Worm (Caenorhabditis elegans) whole organism, mixed stage, embryonic: ENCODE results near the gene Y76A2B.4.
A peak's percentile ranks its signal among the peaks of the same experiment; 100 is the strongest.

Experiments used
- M03D4.4 ChIP-seq: sonication (generic microtip); optimal IDR thresholded peaks from 2 replicates; lab custom pipeline; 2017; ENCODE audit warnings: mild to moderate bottlenecking, missing genetic modification characterization, missing compliant biosample characterization
- bed-3 ChIP-seq: fragments of 200-800 bp; sonication (Bioruptor generic); optimal IDR thresholded peaks from 3 replicates; lab custom pipeline; 2018; ENCODE audit warnings: mild to moderate bottlenecking, missing genetic modification characterization, moderate library complexity, missing compliant biosample characterization
- blmp-1 ChIP-seq: fragments of 150-350 bp; optimal IDR thresholded peaks from 2 replicates; lab custom pipeline; 2014; ENCODE audit warnings: missing biosample characterization, missing genetic modification characterization
- ceh-39 ChIP-seq: fragments of 150-350 bp; optimal IDR thresholded peaks from 2 replicates; lab custom pipeline; 2014; ENCODE audit warnings: missing biosample characterization, missing genetic modification characterization
- ceh-43 ChIP-seq: fragments of 200-800 bp; sonication (Bioruptor generic); optimal IDR thresholded peaks from 2 replicates; lab custom pipeline; 2018; ENCODE audit warnings: mild to moderate bottlenecking, missing genetic modification characterization, moderate library complexity, missing compliant biosample characterization
- ceh-83 ChIP-seq: fragments of 200-800 bp; sonication (Bioruptor generic); optimal IDR thresholded peaks from 2 replicates; lab custom pipeline; 2018; ENCODE audit warnings: mild to moderate bottlenecking, missing genetic modification characterization, missing compliant biosample characterization
- ces-1 ChIP-seq: fragments of 150-350 bp; optimal IDR thresholded peaks from 2 replicates; lab custom pipeline; 2014; ENCODE audit warnings: missing biosample characterization, missing genetic modification reagents, missing genetic modification characterization
- cnd-1 ChIP-seq: fragments of 200-800 bp; sonication (Bioruptor generic); optimal IDR thresholded peaks from 2 replicates; lab custom pipeline; 2018; ENCODE audit warnings: mild to moderate bottlenecking, missing genetic modification characterization, missing compliant biosample characterization
- drap-1 ChIP-seq: fragments of 200-800 bp; sonication (Bioruptor generic); optimal IDR thresholded peaks from 3 replicates; lab custom pipeline; 2018; ENCODE audit warnings: mild to moderate bottlenecking, missing genetic modification characterization, missing compliant biosample characterization
- elt-1 ChIP-seq: sonication (generic microtip); optimal IDR thresholded peaks from 2 replicates; lab custom pipeline; 2017; ENCODE audit warnings: missing genetic modification characterization, mild to moderate bottlenecking, missing compliant biosample characterization, antibody characterized with exemption, moderate library complexity, borderline replicate concordance; ENCODE audit not compliant: insufficient read depth
- elt-3 ChIP-seq: fragments of 150-350 bp; optimal IDR thresholded peaks from 2 replicates; lab custom pipeline; 2014; ENCODE audit warnings: missing biosample characterization, missing genetic modification characterization
- flh-1 ChIP-seq: fragments of 200-800 bp; sonication (Bioruptor generic); optimal IDR thresholded peaks from 2 replicates; lab custom pipeline; 2018; ENCODE audit warnings: mild to moderate bottlenecking, missing genetic modification characterization, moderate library complexity, missing compliant biosample characterization
- ham-2 ChIP-seq: fragments of 200-800 bp; sonication (Bioruptor generic); optimal IDR thresholded peaks from 2 replicates; lab custom pipeline; 2018; ENCODE audit warnings: mild to moderate bottlenecking, missing genetic modification characterization, missing compliant biosample characterization
- hlh-1 ChIP-seq: fragments of 150-350 bp; optimal IDR thresholded peaks from 2 replicates; lab custom pipeline; 2014; ENCODE audit warnings: missing biosample characterization, missing genetic modification reagents, missing genetic modification characterization
- lin-13 ChIP-seq: fragments of 150-350 bp; optimal IDR thresholded peaks from 2 replicates; lab custom pipeline; 2014; ENCODE audit warnings: missing biosample characterization, missing genetic modification characterization
- lin-32 ChIP-seq: fragments of 200-800 bp; sonication (Bioruptor generic); optimal IDR thresholded peaks from 2 replicates; lab custom pipeline; 2018; ENCODE audit warnings: mild to moderate bottlenecking, missing genetic modification characterization, missing compliant biosample characterization
- lsy-2 ChIP-seq: fragments of 150-350 bp; optimal IDR thresholded peaks from 2 replicates; lab custom pipeline; 2014; ENCODE audit warnings: missing biosample characterization, missing genetic modification characterization
- mab-5 ChIP-seq: fragments of 150-350 bp; optimal IDR thresholded peaks from 2 replicates; lab custom pipeline; 2014; ENCODE audit warnings: missing biosample characterization, missing genetic modification characterization
- mep-1 ChIP-seq: fragments of 150-350 bp; optimal IDR thresholded peaks from 2 replicates; lab custom pipeline; 2017; ENCODE audit warnings: missing biosample characterization, missing genetic modification reagents, missing genetic modification characterization, inconsistent platforms
- mls-2 ChIP-seq: sonication (generic microtip); optimal IDR thresholded peaks from 2 replicates; lab custom pipeline; 2016; ENCODE audit warnings: mild to moderate bottlenecking, missing genetic modification characterization, moderate library complexity, missing compliant biosample characterization
- nhr-12 ChIP-seq: fragments of 150-350 bp; optimal IDR thresholded peaks from 2 replicates; lab custom pipeline; 2014; ENCODE audit warnings: missing biosample characterization, missing genetic modification characterization
- nhr-2 ChIP-seq: fragments of 150-350 bp; optimal IDR thresholded peaks from 2 replicates; lab custom pipeline; 2014; ENCODE audit warnings: missing biosample characterization, missing genetic modification characterization
- nhr-237 ChIP-seq: fragments of 150-350 bp; optimal IDR thresholded peaks from 2 replicates; lab custom pipeline; 2014; ENCODE audit warnings: missing biosample characterization, missing genetic modification characterization
- nhr-76 ChIP-seq: sonication (generic microtip); optimal IDR thresholded peaks from 2 replicates; lab custom pipeline; 2017; ENCODE audit warnings: missing biosample characterization, missing genetic modification characterization
- pha-4 ChIP-seq: fragments of 150-350 bp; optimal IDR thresholded peaks from 2 replicates; lab custom pipeline; 2018; ENCODE audit warnings: missing biosample characterization, missing genetic modification reagents, missing genetic modification characterization
- sem-2 ChIP-seq: fragments of 200-800 bp; sonication (Bioruptor generic); optimal IDR thresholded peaks from 2 replicates; lab custom pipeline; 2018; ENCODE audit warnings: mild to moderate bottlenecking, missing genetic modification characterization, missing compliant biosample characterization
- snpc-4 ChIP-seq: fragments of 150-350 bp; optimal IDR thresholded peaks from 2 replicates; lab custom pipeline; 2014; ENCODE audit warnings: missing biosample characterization, missing genetic modification characterization
- sptf-1 ChIP-seq: sonication (generic microtip); optimal IDR thresholded peaks from 2 replicates; lab custom pipeline; 2017; ENCODE audit warnings: mild to moderate bottlenecking, missing genetic modification characterization, moderate library complexity, missing compliant biosample characterization
- tbx-8 ChIP-seq: fragments of 200-800 bp; sonication (Bioruptor generic); optimal IDR thresholded peaks from 2 replicates; lab custom pipeline; 2018; ENCODE audit warnings: mild to moderate bottlenecking, missing genetic modification characterization, moderate library complexity, missing compliant biosample characterization
- unc-120 ChIP-seq: sonication (generic microtip); optimal IDR thresholded peaks from 2 replicates; lab custom pipeline; 2017; ENCODE audit warnings: missing genetic modification characterization, missing compliant biosample characterization; ENCODE audit not compliant: poor library complexity, severe bottlenecking
- unc-39 ChIP-seq: fragments of 150-350 bp; optimal IDR thresholded peaks from 2 replicates; lab custom pipeline; 2014; ENCODE audit warnings: missing biosample characterization, missing genetic modification characterization
- unc-62 ChIP-seq: fragments of 150-350 bp; optimal IDR thresholded peaks from 2 replicates; lab custom pipeline; 2014; ENCODE audit warnings: missing biosample characterization, missing genetic modification reagents, missing genetic modification characterization
- zip-8 ChIP-seq: fragments of 150-350 bp; optimal IDR thresholded peaks from 2 replicates; lab custom pipeline; 2014; ENCODE audit warnings: missing biosample characterization, missing genetic modification characterization
- ztf-11 ChIP-seq: fragments of 150-350 bp; optimal IDR thresholded peaks from 2 replicates; lab custom pipeline; 2014; ENCODE audit warnings: missing biosample characterization, missing genetic modification characterization

The Y76A2B.4 gene

ce11 chrIII:13564929-13565328, 18.4 kb upstream of the Y76A2B.4 start, which contains the start of gene aldo-1:
Gene aldo-1 (minus strand): TSS chrIII:13564937.
- no peak for TF ChIP-seq hlh-1 (tag; lab: Kevin White, UChicago)
- TF ChIP-seq unc-120 (tag; lab: Kevin White, UChicago) = peak; percentile 73
- no peak for TF ChIP-seq mep-1
- no peak for TF ChIP-seq ztf-11
- no peak for TF ChIP-seq zip-8 (tag; lab: Kevin White, UChicago)
- TF ChIP-seq ces-1 (GFP tag; lab: Kevin White, UChicago) = peak; percentile 74
- TF ChIP-seq mls-2 = no peak

- TF ChIP-seq mep-1 (no peak), drap-1 (no peak), ceh-83 (GFP tag; lab: Kevin White, UChicago) (no peak)
Measured at ce11 chrIII:13563583-13563982, 17.0 kb upstream of the Y76A2B.4 start.

ce11 chrIII:13563000-13563522, 16.5 kb upstream of the Y76A2B.4 start, which contains the start of gene T05D4.2:
Gene T05D4.2 (minus strand): TSS chrIII:13563082.
- no peak for TF ChIP-seq nhr-2 (tag; lab: Kevin White, UChicago)
- no peak for TF ChIP-seq nhr-12
- TF ChIP-seq flh-1 = no peak
- no peak for TF ChIP-seq ceh-43 (GFP tag; lab: Kevin White, UChicago)
- TF ChIP-seq bed-3 (GFP tag; lab: Kevin White, UChicago) = no peak
- TF ChIP-seq M03D4.4 (tag; lab: Kevin White, UChicago) = no peak
- no peak for TF ChIP-seq unc-62 (GFP tag; lab: Kevin White, UChicago)
- no peak for TF ChIP-seq ces-1 (GFP tag; lab: Kevin White, UChicago)
- no peak for TF ChIP-seq elt-3
- TF ChIP-seq drap-1 = no peak

- no peak for TF ChIP-seq flh-1
- TF ChIP-seq tbx-8 (GFP tag; lab: Kevin White, UChicago) = no peak
- TF ChIP-seq ceh-43 (GFP tag; lab: Kevin White, UChicago) = no peak
- no peak for TF ChIP-seq lin-13
- no peak for TF ChIP-seq unc-120 (tag; lab: Kevin White, UChicago)
- TF ChIP-seq sptf-1 = no peak
- TF ChIP-seq M03D4.4 (tag; lab: Kevin White, UChicago) = no peak
- TF ChIP-seq ces-1 (GFP tag; lab: Kevin White, UChicago) = no peak
- no peak for TF ChIP-seq mab-5
- no peak for TF ChIP-seq ztf-11
- no peak for TF ChIP-seq pha-4
- no peak for TF ChIP-seq cnd-1
- TF ChIP-seq ceh-39 = no peak
- no peak for TF ChIP-seq bed-3 (GFP tag; lab: Kevin White, UChicago)
- TF ChIP-seq unc-39 = no peak
- no peak for TF ChIP-seq blmp-1 (tag; lab: Kevin White, UChicago)
- no peak for TF ChIP-seq ceh-83 (GFP tag; lab: Kevin White, UChicago)
- TF ChIP-seq nhr-76 = no peak
- no peak for TF ChIP-seq elt-3
Measured at ce11 chrIII:13561233-13561632, 14.7 kb upstream of the Y76A2B.4 start.

ce11 chrIII:13560715-13561114, 14.1 kb upstream of the Y76A2B.4 start:
- TF ChIP-seq nhr-2 (tag; lab: Kevin White, UChicago) = no peak
- TF ChIP-seq ceh-43 (GFP tag; lab: Kevin White, UChicago) = no peak
- TF ChIP-seq elt-1 (tag; lab: Kevin White, UChicago) = no peak
- no peak for TF ChIP-seq lsy-2
- peak; percentile 67 for TF ChIP-seq ham-2 (GFP tag; lab: Kevin White, UChicago)
- no peak for TF ChIP-seq nhr-237
- no peak for TF ChIP-seq nhr-12
- peak; percentile 91 for TF ChIP-seq blmp-1 (tag; lab: Kevin White, UChicago)

ce11 chrIII:13556039-13556438, 9.5 kb upstream of the Y76A2B.4 start:
- TF ChIP-seq flh-1 (no peak), lin-32 (GFP tag; lab: Kevin White, UChicago) (no peak), sem-2 (GFP tag; lab: Kevin White, UChicago) (no peak), cnd-1 (no peak), unc-39 (no peak), tbx-8 (GFP tag; lab: Kevin White, UChicago) (no peak), unc-62 (GFP tag; lab: Kevin White, UChicago) (no peak), sptf-1 (no peak), ces-1 (GFP tag; lab: Kevin White, UChicago) (no peak), lin-13 (no peak), nhr-12 (no peak), snpc-4 (no peak), unc-120 (tag; lab: Kevin White, UChicago) (no peak), mls-2 (no peak), zip-8 (tag; lab: Kevin White, UChicago) (no peak), mab-5 (no peak), ceh-43 (GFP tag; lab: Kevin White, UChicago) (no peak), hlh-1 (tag; lab: Kevin White, UChicago) (no peak)
- TF ChIP-seq, all 35 proteins: peak for 0
